Worm (Caenorhabditis elegans) whole organism, midembryonic: ENCODE results near the gene tbcc-1.

Experiments used
- flt-1 ChIP-seq: fragments of 200-800 bp; sonication (Bioruptor generic); IDR thresholded peaks from 2 replicates; pipeline ENCODE4 v1.3.6; 2022; ENCODE audit warnings: missing genetic modification characterization, missing compliant biosample characterization
- klf-2 ChIP-seq: fragments of 200-800 bp; sonication (Bioruptor generic); conservative IDR thresholded peaks from 2 replicates; pipeline ENCODE4 v1.3.6; 2022; ENCODE audit warnings: missing genetic modification reagents, missing genetic modification characterization, missing compliant biosample characterization

ce11 chrIII:2800743-2801142 is 12.5 kb downstream of the tbcc-1 start:
- TF ChIP-seq klf-2 (GFP tag; lab: Robert Waterston, UW), result no peak
- no peak for TF ChIP-seq flt-1 (GFP tag; lab: Robert Waterston, UW)
